Fruit fly (Drosophila melanogaster) whole organism, embryonic: ENCODE measurements around the gene Ccp84Ad.

Experiments
- Awh ChIP-seq: fragments of 200-800 bp; sonication (Bioruptor generic); IDR thresholded peaks from 2 replicates; pipeline ENCODE4, ENCODE4 v1.3.6; 2022; ENCODE audit warnings: missing biosample characterization, missing genetic modification characterization
- CG10274 ChIP-seq: fragments of 200-800 bp; sonication (Bioruptor generic); optimal IDR thresholded peaks from 3 replicates; lab custom pipeline; 2017; ENCODE audit warnings: missing biosample characterization, mild to moderate bottlenecking, missing genetic modification characterization
- CG11247 ChIP-seq: fragments of 200-800 bp; sonication (Bioruptor generic); IDR thresholded peaks from 2 replicates; pipeline ENCODE4 v1.3.6; 2022; ENCODE audit warnings: missing biosample characterization, missing genetic modification characterization
- CG14710 ChIP-seq: fragments of 200-800 bp; sonication (Bioruptor generic); optimal IDR thresholded peaks from 3 replicates; lab custom pipeline; 2019; ENCODE audit warnings: missing biosample characterization, mild to moderate bottlenecking, missing genetic modification characterization, moderate library complexity
- CG1602 ChIP-seq: fragments of 200-800 bp; sonication (Bioruptor generic); optimal IDR thresholded peaks from 3 replicates; lab custom pipeline; 2016; ENCODE audit warnings: missing biosample characterization, missing genetic modification characterization
- CG2129 ChIP-seq: fragments of 200-800 bp; sonication (Bioruptor generic); IDR thresholded peaks from 2 replicates; pipeline ENCODE4 v1.3.6; 2022; ENCODE audit warnings: missing biosample characterization, missing genetic modification characterization; ENCODE audit not compliant: partially characterized antibody
- CG2678 ChIP-seq: fragments of 200-800 bp; sonication (Bioruptor generic); optimal IDR thresholded peaks from 3 replicates; lab custom pipeline; 2019; ENCODE audit warnings: missing biosample characterization, mild to moderate bottlenecking, missing genetic modification characterization, moderate library complexity
- CG34422 ChIP-seq: fragments of 200-800 bp; sonication (Bioruptor generic); IDR thresholded peaks from 3 replicates; pipeline ENCODE4 v1.3.6; 2022; ENCODE audit warnings: missing biosample characterization, missing genetic modification characterization
- CG42726 ChIP-seq: fragments of 200-800 bp; sonication (Bioruptor generic); IDR thresholded peaks from 2 replicates; pipeline ENCODE4 v1.3.6; 2022; ENCODE audit warnings: missing biosample characterization, missing genetic modification characterization; ENCODE audit not compliant: partially characterized antibody
- CG4404 ChIP-seq: fragments of 200-800 bp; sonication (Bioruptor generic); IDR thresholded peaks from 2 replicates; pipeline ENCODE4 v1.3.6; 2022; ENCODE audit warnings: missing biosample characterization, missing genetic modification characterization
- CG6272 ChIP-seq: fragments of 200-800 bp; sonication (Bioruptor generic); IDR thresholded peaks from 2 replicates; pipeline ENCODE4 v1.3.6; 2022; ENCODE audit warnings: missing biosample characterization, missing genetic modification characterization
- CG6683 ChIP-seq: fragments of 200-800 bp; sonication (Bioruptor generic); optimal IDR thresholded peaks from 2 replicates; lab custom pipeline; 2017; ENCODE audit warnings: missing biosample characterization, mild to moderate bottlenecking, missing genetic modification characterization, missing genetic modification reagents
- CG6854 ChIP-seq: fragments of 200-800 bp; sonication (Bioruptor generic); optimal IDR thresholded peaks from 3 replicates; lab custom pipeline; 2017; ENCODE audit warnings: missing biosample characterization, mild to moderate bottlenecking, missing genetic modification characterization
- CG7963 ChIP-seq: fragments of 200-800 bp; sonication (Bioruptor generic); IDR thresholded peaks from 3 replicates; pipeline ENCODE4 v1.3.6; 2022; ENCODE audit warnings: missing biosample characterization, missing genetic modification characterization; ENCODE audit not compliant: partially characterized antibody
- CG8944 ChIP-seq: fragments of 200-800 bp; sonication (Bioruptor generic); optimal IDR thresholded peaks from 3 replicates; lab custom pipeline; 2016; ENCODE audit warnings: missing biosample characterization, missing genetic modification characterization
- Dip2 ChIP-seq: fragments of 200-800 bp; sonication (Bioruptor generic); IDR thresholded peaks from 2 replicates; pipeline ENCODE4 v1.3.6; 2022; ENCODE audit warnings: missing biosample characterization, missing genetic modification characterization
- Dref ChIP-seq: fragments of 200-800 bp; sonication (Bioruptor generic); IDR thresholded peaks from 2 replicates; pipeline ENCODE4 v1.3.6; 2022; ENCODE audit warnings: missing biosample characterization, missing genetic modification characterization
- Fer1 ChIP-seq: fragments of 200-800 bp; sonication (Bioruptor generic); optimal IDR thresholded peaks from 2 replicates; lab custom pipeline; 2017; ENCODE audit warnings: missing biosample characterization, mild to moderate bottlenecking, missing genetic modification characterization
- GATAe ChIP-seq: fragments of 200-800 bp; sonication (Bioruptor generic); conservative IDR thresholded peaks from 2 replicates; pipeline ENCODE4 v1.3.6; 2022; ENCODE audit warnings: missing biosample characterization, missing genetic modification characterization
- HmgD ChIP-seq: fragments of 200-800 bp; sonication (Bioruptor generic); optimal IDR thresholded peaks from 3 replicates; lab custom pipeline; 2016; ENCODE audit warnings: missing biosample characterization, missing genetic modification characterization
- Jarid2 ChIP-seq: fragments of 200-800 bp; sonication (Bioruptor generic); optimal IDR thresholded peaks from 3 replicates; lab custom pipeline; 2017; ENCODE audit warnings: mild to moderate bottlenecking, missing biosample characterization, missing genetic modification reagents, missing genetic modification characterization
- NC2α ChIP-seq: fragments of 200-800 bp; sonication (Bioruptor generic); optimal IDR thresholded peaks from 2 replicates; lab custom pipeline; 2016; ENCODE audit warnings: missing biosample characterization, missing genetic modification characterization
- NC2β ChIP-seq: fragments of 200-800 bp; sonication (Bioruptor generic); optimal IDR thresholded peaks from 2 replicates; lab custom pipeline; 2016; ENCODE audit warnings: missing biosample characterization, missing genetic modification characterization
- Nf-YB ChIP-seq: fragments of 200-800 bp; sonication (Bioruptor generic); optimal IDR thresholded peaks from 3 replicates; lab custom pipeline; 2019; ENCODE audit warnings: missing biosample characterization, mild to moderate bottlenecking, missing genetic modification characterization, moderate library complexity
- Optix ChIP-seq: fragments of 200-800 bp; sonication (Bioruptor generic); IDR thresholded peaks from 3 replicates; pipeline ENCODE4 v1.3.6; 2022; ENCODE audit warnings: missing biosample characterization, missing genetic modification characterization
- TFAM ChIP-seq: fragments of 200-800 bp; sonication (Bioruptor generic); optimal IDR thresholded peaks from 2 replicates; lab custom pipeline; 2017; ENCODE audit warnings: missing biosample characterization, missing genetic modification characterization, inconsistent platforms
- Tbp ChIP-seq: fragments of >200 bp; optimal IDR thresholded peaks from 2 replicates; lab custom pipeline; 2018; ENCODE audit warnings: missing biosample characterization, missing genetic modification characterization
- al ChIP-seq: fragments of 200-800 bp; sonication (Bioruptor generic); IDR thresholded peaks from 2 replicates; pipeline ENCODE4 v1.3.6; 2022; ENCODE audit warnings: missing biosample characterization, missing genetic modification characterization
- ato ChIP-seq: fragments of 200-800 bp; sonication (Bioruptor generic); IDR thresholded peaks from 2 replicates; pipeline ENCODE4 v1.3.6; 2022; ENCODE audit warnings: missing biosample characterization, missing genetic modification characterization; ENCODE audit not compliant: partially characterized antibody
- br ChIP-seq: fragments of >200 bp; optimal IDR thresholded peaks from 2 replicates; lab custom pipeline; 2017
- chif ChIP-seq, 2 experiments: fragments of 200-800 bp; sonication (Bioruptor generic); optimal IDR thresholded peaks; 3 replicates each; lab custom pipeline; 2016; ENCODE audit warnings: missing biosample characterization in 2 of 2, missing genetic modification characterization in 2 of 2
- crc ChIP-seq: fragments of 200-800 bp; sonication (Bioruptor generic); optimal IDR thresholded peaks from 2 replicates; lab custom pipeline; 2016; ENCODE audit warnings: missing biosample characterization, missing genetic modification characterization
- crol ChIP-seq: fragments of 200-800 bp; sonication (Bioruptor generic); IDR thresholded peaks from 2 replicates; pipeline ENCODE4 v1.3.6; 2022; ENCODE audit warnings: missing biosample characterization, missing genetic modification characterization
- en ChIP-seq: fragments of 200-800 bp; sonication (Bioruptor generic); optimal IDR thresholded peaks from 2 replicates; lab custom pipeline; 2016; ENCODE audit warnings: missing biosample characterization, missing genetic modification characterization
- ewg ChIP-seq: fragments of 200-800 bp; sonication (Bioruptor generic); optimal IDR thresholded peaks from 3 replicates; lab custom pipeline; 2017; ENCODE audit warnings: mild to moderate bottlenecking, missing biosample characterization, missing genetic modification reagents, missing genetic modification characterization
- fd3F ChIP-seq: fragments of 200-800 bp; sonication (Bioruptor generic); optimal IDR thresholded peaks from 2 replicates; lab custom pipeline; 2018; ENCODE audit warnings: missing biosample characterization, mild to moderate bottlenecking, missing genetic modification characterization, moderate library complexity
- hb ChIP-seq: fragments of 200-800 bp; sonication (Bioruptor generic); IDR thresholded peaks from 3 replicates; pipeline ENCODE4 v1.3.6; 2022; ENCODE audit warnings: missing biosample characterization, missing genetic modification characterization; ENCODE audit not compliant: partially characterized antibody
- hth ChIP-seq: fragments of >200 bp; optimal IDR thresholded peaks from 2 replicates; lab custom pipeline; 2017; ENCODE audit warnings: inconsistent platforms
- insv ChIP-seq, 2 experiments: fragments of 200-800 bp; sonication (Bioruptor generic); optimal IDR thresholded peaks; 3 replicates each; lab custom pipeline; 2016 to 2018; ENCODE audit warnings: missing biosample characterization in 2 of 2, missing genetic modification characterization in 2 of 2
- inv ChIP-seq: fragments of 200-800 bp; sonication (Bioruptor generic); IDR thresholded peaks from 2 replicates; pipeline ENCODE4 v1.3.6; 2022; ENCODE audit warnings: missing biosample characterization, missing genetic modification characterization; ENCODE audit not compliant: partially characterized antibody
- jigr1 ChIP-seq: fragments of 200-800 bp; sonication (Bioruptor generic); IDR thresholded peaks from 3 replicates; pipeline ENCODE4 v1.3.6; 2022; ENCODE audit warnings: missing biosample characterization, missing genetic modification characterization
- jing ChIP-seq: fragments of 200-800 bp; sonication (Bioruptor generic); optimal IDR thresholded peaks from 2 replicates; lab custom pipeline; 2018; ENCODE audit warnings: missing biosample characterization, mild to moderate bottlenecking, missing genetic modification characterization
- ken ChIP-seq: fragments of 200-800 bp; sonication (Bioruptor generic); IDR thresholded peaks from 3 replicates; pipeline ENCODE4 v1.3.6; 2022; ENCODE audit warnings: missing biosample characterization, missing genetic modification characterization
- lbe ChIP-seq: fragments of 200-800 bp; sonication (Bioruptor generic); optimal IDR thresholded peaks from 2 replicates; lab custom pipeline; 2016; ENCODE audit warnings: missing biosample characterization, mild to moderate bottlenecking, missing genetic modification characterization
- pfk ChIP-seq: fragments of 200-800 bp; sonication (Bioruptor generic); optimal IDR thresholded peaks from 2 replicates; lab custom pipeline; 2018; ENCODE audit warnings: missing biosample characterization, mild to moderate bottlenecking, missing genetic modification characterization, moderate library complexity
- salm ChIP-seq: fragments of 200-800 bp; sonication (Bioruptor generic); optimal IDR thresholded peaks from 2 replicates; lab custom pipeline; 2018; ENCODE audit warnings: missing biosample characterization, mild to moderate bottlenecking, missing genetic modification characterization
- sc ChIP-seq, 3 experiments: fragments of >200 bp in 2 of 3; fragments of 200-800 bp in 1 of 3; sonication (Bioruptor generic) in 1 of 3; optimal IDR thresholded peaks; 2 replicates in 2 of 3; 3 replicates in 1 of 3; lab custom pipeline; 2017; ENCODE audit warnings: mild to moderate bottlenecking in 1 of 3, missing biosample characterization in 1 of 3, missing genetic modification characterization in 1 of 3, missing genetic modification reagents in 1 of 3
- sisA ChIP-seq: fragments of 200-800 bp; sonication (Bioruptor generic); IDR thresholded peaks from 2 replicates; pipeline ENCODE4 v1.3.6; 2022; ENCODE audit warnings: missing biosample characterization, missing genetic modification characterization
- sob ChIP-seq: fragments of 200-800 bp; sonication (Bioruptor generic); IDR thresholded peaks from 2 replicates; pipeline ENCODE4 v1.3.6; 2022; ENCODE audit warnings: missing biosample characterization, missing genetic modification characterization
- sug ChIP-seq: fragments of 200-800 bp; optimal IDR thresholded peaks from 2 replicates; lab custom pipeline; 2019; ENCODE audit warnings: missing biosample characterization, mild to moderate bottlenecking, missing genetic modification characterization, moderate library complexity
- zen ChIP-seq: fragments of 200-800 bp; sonication (Bioruptor generic); optimal IDR thresholded peaks from 3 replicates; lab custom pipeline; 2018; ENCODE audit warnings: missing biosample characterization, mild to moderate bottlenecking, missing genetic modification characterization, moderate library complexity

Ccp84Ad gene

DNA sequence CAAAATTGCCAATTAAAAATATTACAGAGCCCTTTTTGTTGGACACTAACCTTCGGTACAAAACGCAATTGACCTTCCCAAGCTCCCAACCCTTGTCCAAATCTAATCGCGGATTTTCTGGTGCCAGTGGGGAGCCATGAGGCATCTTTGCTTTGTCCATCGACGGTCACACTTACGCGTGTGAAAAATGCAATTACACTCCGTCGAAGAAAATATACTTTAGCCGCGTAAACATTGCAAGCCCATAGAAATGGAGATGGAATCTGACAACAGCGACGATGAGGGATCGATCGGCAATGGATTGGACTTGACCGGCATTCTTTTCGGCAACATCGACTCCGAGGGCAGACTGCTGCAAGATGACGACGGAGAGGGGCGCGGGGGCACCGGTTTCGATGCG lies 45.8 kb upstream of the Ccp84Ad start, which contains the start of gene Taf1 (continued):
- TF ChIP-seq crc (no peak), Optix (no peak), al (GFP tag; lab: Robert Waterston, UW) (no peak), CG34422 (peak; percentile 92), ewg (no peak), NC2β (GFP tag; lab: Kevin White, UChicago) (no peak), sisA (GFP tag; lab: Robert Waterston, UW) (no peak), sc (optimal IDR thresholded peaks at IDR 0.05; lab: Kevin White, UChicago) (no peak), sc (GFP tag; optimal IDR thresholded peaks at IDR 0.05; lab: Kevin White, UChicago) (no peak), hth (lab: Kevin White, UChicago) (no peak), GATAe (GFP tag; lab: Robert Waterston, UW) (peak; percentile 72; the same call in 1 of the 2 replicates), NC2α (GFP tag; lab: Kevin White, UChicago) (no peak), lbe (GFP tag; lab: Kevin White, UChicago) (no peak), Fer1 (GFP tag; lab: Kevin White, UChicago) (no peak), CG2129 (no peak), CG1602 (GFP tag; lab: Kevin White, UChicago) (no peak), sob (GFP tag; lab: Robert Waterston, UW) (no peak), CG14710 (tag; lab: Kevin White, UChicago) (peak; percentile 67), CG6854 (GFP tag; lab: Kevin White, UChicago) (no peak), CG7963 (GFP tag; lab: Robert Waterston, UW) (no peak), sug (tag; lab: Kevin White, UChicago) (no peak), pfk (GFP tag; lab: Kevin White, UChicago) (no peak), crol (GFP tag; lab: Robert Waterston, UW) (peak; percentile 98), Jarid2 (GFP tag; lab: Kevin White, UChicago) (no peak), jing (GFP tag; lab: Kevin White, UChicago) (no peak), zen (peak; percentile 39), fd3F (GFP tag; lab: Kevin White, UChicago) (no peak), CG42726 (no peak), HmgD (peak; percentile 68), CG11247 (no peak), br (lab: Kevin White, UChicago) (no peak), Dip2 (GFP tag; lab: Robert Waterston, UW) (no peak), salm (no peak), CG6683 (GFP tag; lab: Kevin White, UChicago) (no peak), insv (GFP tag; optimal IDR thresholded peaks at IDR 0.05; lab: Kevin White, UChicago) (peak in 1 of 2 experiments; percentile 30), hb (GFP tag; lab: Robert Waterston, UW) (no peak), chif (GFP tag; optimal IDR thresholded peaks at IDR 0.05; lab: Kevin White, UChicago) (no peak), CG10274 (GFP tag; lab: Kevin White, UChicago) (no peak), CG2678 (no peak), ken (GFP tag; lab: Robert Waterston, UW) (no peak), CG8944 (GFP tag; lab: Kevin White, UChicago) (no peak), TFAM (GFP tag; lab: Kevin White, UChicago) (no peak), jigr1 (GFP tag; lab: Robert Waterston, UW) (no peak), CG4404 (GFP tag; lab: Robert Waterston, UW) (no peak), en (GFP tag; lab: Kevin White, UChicago) (no peak), inv (peak; percentile 18; the same call in 1 of the 2 replicates), Tbp (GFP tag; lab: Kevin White, UChicago) (no peak), ato (GFP tag; lab: Robert Waterston, UW) (0 out of 2 replicates have a peak, but pooled peaks have one; percentile 32), Nf-YB (GFP tag; lab: Kevin White, UChicago) (no peak), Awh (GFP tag; lab: Robert Waterston, UW) (no peak), CG6272 (GFP tag; lab: Robert Waterston, UW) (no peak), Dref (peak; percentile 40; the same call in 1 of the 2 replicates)
